Worm (Caenorhabditis elegans) whole organism, early embryonic: ENCODE results near the gene C42D4.3.

Experiments
- B0310.2 ChIP-seq: sonication (generic microtip); optimal IDR thresholded peaks from 2 replicates; lab custom pipeline; 2016; ENCODE audit warnings: mild to moderate bottlenecking, missing genetic modification characterization, missing compliant biosample characterization
- F13C5.2 ChIP-seq: sonication (generic microtip); optimal IDR thresholded peaks from 2 replicates; lab custom pipeline; 2017; ENCODE audit warnings: mild to moderate bottlenecking, missing genetic modification characterization, inconsistent platforms, missing compliant biosample characterization
- aly-1 ChIP-seq: sonication (generic microtip); optimal IDR thresholded peaks from 2 replicates; lab custom pipeline; 2016; ENCODE audit warnings: missing genetic modification characterization, missing compliant biosample characterization
- ama-1 ChIP-seq: fragments of 150-350 bp; optimal IDR thresholded peaks from 2 replicates; lab custom pipeline; 2014
- ceh-13 ChIP-seq: fragments of 200-800 bp; sonication (Bioruptor generic); optimal IDR thresholded peaks from 2 replicates; lab custom pipeline; 2018; ENCODE audit warnings: mild to moderate bottlenecking, missing genetic modification characterization, missing compliant biosample characterization
- ceh-36 ChIP-seq: sonication (generic microtip); optimal IDR thresholded peaks from 2 replicates; lab custom pipeline; 2016; ENCODE audit warnings: missing genetic modification characterization, inconsistent platforms, missing compliant biosample characterization
- ets-7 ChIP-seq: sonication (generic microtip); optimal IDR thresholded peaks from 2 replicates; lab custom pipeline; 2016; ENCODE audit warnings: missing genotype, missing genetic modification characterization, missing compliant biosample characterization
- flt-1 ChIP-seq: fragments of 200-800 bp; sonication (Bioruptor generic); IDR thresholded peaks from 2 replicates; pipeline ENCODE4 v1.3.6; 2022; ENCODE audit warnings: missing genetic modification characterization, missing compliant biosample characterization
- hmbx-1 ChIP-seq: sonication (generic microtip); optimal IDR thresholded peaks from 2 replicates; lab custom pipeline; 2016; ENCODE audit warnings: mild to moderate bottlenecking, missing genetic modification characterization, missing compliant biosample characterization
- hmg-4 ChIP-seq: fragments of 200-800 bp; sonication (Bioruptor generic); optimal IDR thresholded peaks from 2 replicates; lab custom pipeline; 2018; ENCODE audit warnings: mild to moderate bottlenecking, missing genetic modification characterization, missing compliant biosample characterization
- hnd-1 ChIP-seq: sonication (generic microtip); optimal IDR thresholded peaks from 2 replicates; lab custom pipeline; 2016; ENCODE audit warnings: missing genetic modification characterization, missing compliant biosample characterization
- pes-1 ChIP-seq: fragments of 200-800 bp; sonication (Bioruptor generic); IDR thresholded peaks from 2 replicates; pipeline ENCODE4 v1.3.6; 2022; ENCODE audit warnings: missing genetic modification reagents, missing genetic modification characterization, missing compliant biosample characterization
- scrt-1 ChIP-seq: fragments of 200-800 bp; sonication (Bioruptor generic); IDR thresholded peaks from 2 replicates; pipeline ENCODE4 v1.3.6; 2022; ENCODE audit warnings: missing genetic modification characterization, missing compliant biosample characterization
- sea-1 ChIP-seq: fragments of 200-800 bp; sonication (Bioruptor generic); conservative IDR thresholded peaks from 2 replicates; pipeline ENCODE4 v1.3.6; 2022; ENCODE audit warnings: missing genetic modification characterization, missing compliant biosample characterization
- tbx-11 ChIP-seq: fragments of 200-800 bp; sonication (Bioruptor generic); IDR thresholded peaks from 2 replicates; pipeline ENCODE4 v1.3.6; 2022; ENCODE audit warnings: missing genetic modification characterization, missing compliant biosample characterization
- tbx-37 ChIP-seq: fragments of 200-800 bp; sonication (Bioruptor generic); conservative IDR thresholded peaks from 2 replicates; pipeline ENCODE4 v1.3.6; 2022; ENCODE audit warnings: missing genetic modification reagents, missing genetic modification characterization, missing compliant biosample characterization
- tra-4 ChIP-seq: sonication (generic microtip); optimal IDR thresholded peaks from 2 replicates; lab custom pipeline; 2017; ENCODE audit warnings: missing genetic modification characterization, missing compliant biosample characterization

C42D4.3 gene

DNA sequence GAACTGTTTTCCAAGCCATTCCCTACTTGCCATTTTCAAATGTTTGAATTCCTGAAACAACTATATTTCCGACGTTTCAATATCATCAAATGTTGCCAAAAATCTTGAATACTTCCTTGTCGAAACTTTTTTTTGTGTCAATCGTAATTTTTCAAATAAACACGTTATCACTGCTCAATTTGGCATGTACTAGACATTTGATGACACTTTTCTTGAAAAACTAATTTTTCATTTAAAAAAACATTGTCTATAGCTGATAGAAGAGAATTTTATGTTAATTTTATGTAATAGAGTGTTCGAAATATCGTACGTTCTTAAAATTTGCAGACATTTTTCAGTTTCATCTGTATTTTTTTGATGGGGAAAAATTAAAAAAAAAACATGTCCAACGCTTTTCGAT is 3.8 kb downstream of the C42D4.3 start:
- TF ChIP-seq ets-7 (no peak), B0310.2 (tag; lab: Kevin White, UChicago) (no peak), sea-1 (GFP tag; lab: Robert Waterston, UW) (no peak), flt-1 (GFP tag; lab: Robert Waterston, UW) (no peak), ceh-13 (GFP tag; lab: Kevin White, UChicago) (no peak), F13C5.2 (tag; lab: Kevin White, UChicago) (no peak), hmg-4 (GFP tag; lab: Kevin White, UChicago) (no peak), pes-1 (GFP tag; lab: Robert Waterston, UW) (no peak), aly-1 (tag; lab: Kevin White, UChicago) (no peak), tbx-11 (GFP tag; lab: Robert Waterston, UW) (no peak), hnd-1 (no peak), ama-1 (no peak)

ce11 chrIV:7184597-7184996 is 5.6 kb downstream of the C42D4.3 start, which contains the start of gene clec-179:
TSS of gene clec-179 (minus strand) at chrIV:7184697.
- TF ChIP-seq scrt-1 (no peak), tra-4 (tag; lab: Kevin White, UChicago) (no peak), flt-1 (GFP tag; lab: Robert Waterston, UW) (no peak)

DNA sequence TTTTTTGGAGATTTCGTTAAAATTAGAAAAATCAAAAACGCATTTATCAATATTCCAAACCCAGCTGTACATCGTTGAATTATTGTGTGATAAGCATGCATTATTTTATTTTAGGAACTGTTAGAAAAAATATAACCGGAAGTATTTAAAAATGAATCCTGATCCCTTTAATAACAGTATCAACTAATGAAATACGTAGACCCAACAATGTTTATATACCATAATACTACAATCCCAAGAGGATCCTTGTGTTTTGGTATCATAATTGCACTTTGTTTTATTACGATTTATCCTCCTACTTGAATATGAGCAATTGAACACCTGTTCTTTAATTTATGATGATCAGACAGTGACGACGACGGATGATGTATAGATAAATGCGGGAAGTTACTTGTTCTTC is 7.7 kb downstream of the C42D4.3 start, which contains the start of gene str-249:
str-249 (minus strand) TSS at position 101 of the 400 bp plus-strand sequence.
- no peak for TF ChIP-seq sea-1 (GFP tag; lab: Robert Waterston, UW)
- TF ChIP-seq tra-4 (tag; lab: Kevin White, UChicago), result no peak
- no peak for TF ChIP-seq F13C5.2 (tag; lab: Kevin White, UChicago)
- TF ChIP-seq ets-7, result no peak
- TF ChIP-seq scrt-1, result no peak

DNA sequence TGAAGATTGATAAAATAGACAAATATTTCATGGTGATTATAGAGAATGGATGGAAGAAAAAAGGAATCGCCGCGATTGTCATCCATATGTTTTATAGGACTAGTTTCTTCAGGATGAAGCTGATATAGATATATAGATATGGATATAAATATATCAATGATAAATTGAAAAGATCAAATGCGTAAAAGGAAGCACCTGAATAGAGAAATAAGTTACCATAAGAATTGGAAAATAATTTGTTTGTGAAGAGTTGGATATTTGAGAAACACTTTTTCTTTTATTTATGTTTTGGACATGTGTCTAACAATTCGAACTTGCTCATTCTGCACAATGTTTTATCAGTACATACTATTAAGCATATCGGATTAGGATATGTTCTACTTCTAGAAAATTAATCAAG is 9.0 kb downstream of the C42D4.3 start, which contains the start of gene C42D4.13:
C42D4.13 (minus strand) TSS at position 101 of the 400 bp plus-strand sequence.
- no peak for TF ChIP-seq ceh-13 (GFP tag; lab: Kevin White, UChicago)
- no peak for TF ChIP-seq ceh-36 (tag; lab: Kevin White, UChicago)
- no peak for TF ChIP-seq pes-1 (GFP tag; lab: Robert Waterston, UW)
- no peak for TF ChIP-seq F13C5.2 (tag; lab: Kevin White, UChicago)
- TF ChIP-seq sea-1 (GFP tag; lab: Robert Waterston, UW), result no peak
- TF ChIP-seq tra-4 (tag; lab: Kevin White, UChicago), result no peak
- no peak for TF ChIP-seq ama-1
- TF ChIP-seq ets-7, result no peak

DNA sequence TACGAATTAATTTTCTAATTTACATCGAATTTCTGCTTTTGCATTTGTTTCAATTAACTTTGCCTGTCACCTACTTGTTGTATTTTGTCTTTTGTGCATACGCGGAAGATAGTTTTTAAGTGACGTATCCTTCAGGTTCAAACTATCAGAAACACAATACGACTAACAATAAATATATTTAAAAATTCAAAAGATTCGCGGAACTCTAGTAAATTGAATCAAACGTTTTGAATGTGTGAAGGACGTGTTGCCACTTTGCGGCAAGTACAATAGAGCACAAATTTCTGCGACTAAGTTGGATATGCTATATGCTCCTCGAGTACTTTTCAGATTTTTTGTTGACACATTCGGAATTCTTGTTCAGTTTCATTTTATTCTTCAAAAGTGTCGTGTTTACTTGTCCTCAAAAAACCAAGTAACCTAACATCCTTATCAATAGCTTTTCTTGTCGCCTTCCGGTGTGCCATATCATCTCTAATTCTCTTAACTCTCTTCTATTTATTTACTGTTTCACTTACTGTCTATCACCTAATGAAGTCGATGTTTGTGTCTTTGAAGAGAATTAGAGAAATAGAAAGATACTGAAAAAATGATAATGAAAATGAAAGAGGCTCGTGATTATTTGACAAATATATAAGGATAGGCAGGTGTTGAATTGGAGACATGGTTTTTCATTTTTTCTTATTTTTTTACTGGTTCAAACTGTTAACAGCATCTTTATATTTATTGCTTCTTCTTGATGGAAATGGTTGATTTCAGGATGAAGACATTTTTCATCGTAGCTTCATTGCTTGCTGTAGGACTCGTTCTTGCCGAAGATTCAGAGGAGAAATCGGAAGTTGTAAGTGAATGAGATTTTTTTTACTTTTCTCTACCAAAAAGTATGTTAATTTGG is 9.7 kb downstream of the C42D4.3 start, which contains the start of gene srlf-7:
srlf-7 (plus strand) TSS at position 760 of the 895 bp plus-strand sequence.
- TF ChIP-seq ceh-36 (tag; lab: Kevin White, UChicago) (no peak), hmbx-1 (no peak), ama-1 (no peak), flt-1 (GFP tag; lab: Robert Waterston, UW) (no peak), ets-7 (no peak), B0310.2 (tag; lab: Kevin White, UChicago) (no peak), hmg-4 (GFP tag; lab: Kevin White, UChicago) (no peak), aly-1 (tag; lab: Kevin White, UChicago) (no peak)

DNA sequence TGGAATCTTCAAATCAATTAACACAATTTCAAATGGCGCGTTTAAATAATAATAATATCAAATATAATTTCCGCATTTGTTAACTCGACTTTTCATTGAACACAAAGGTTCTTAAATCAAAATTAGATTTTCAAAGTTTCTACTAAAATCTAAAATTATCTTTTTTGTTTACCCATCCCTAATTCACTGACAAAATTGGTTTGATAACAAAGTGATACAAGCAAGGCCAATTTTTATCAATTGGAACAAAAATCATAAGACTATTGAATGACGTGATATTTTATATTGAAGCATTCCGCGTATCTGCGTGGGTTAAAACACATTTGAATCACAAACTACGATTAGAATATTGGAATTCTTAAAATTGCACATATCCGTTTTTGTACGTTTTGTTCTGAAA is 11.4 kb downstream of the C42D4.3 start:
- TF ChIP-seq B0310.2 (tag; lab: Kevin White, UChicago) (no peak), tbx-37 (GFP tag; lab: Robert Waterston, UW) (no peak), ets-7 (no peak), aly-1 (tag; lab: Kevin White, UChicago) (no peak), scrt-1 (no peak), hnd-1 (no peak), ceh-36 (tag; lab: Kevin White, UChicago) (no peak), hmbx-1 (no peak), tbx-11 (GFP tag; lab: Robert Waterston, UW) (no peak), pes-1 (GFP tag; lab: Robert Waterston, UW) (no peak), ama-1 (no peak), flt-1 (GFP tag; lab: Robert Waterston, UW) (no peak)

- TF ChIP-seq scrt-1 (no peak), ceh-36 (tag; lab: Kevin White, UChicago) (no peak), tbx-11 (GFP tag; lab: Robert Waterston, UW) (no peak), tbx-37 (GFP tag; lab: Robert Waterston, UW) (no peak), aly-1 (tag; lab: Kevin White, UChicago) (no peak)
Measured at ce11 chrIV:7191745-7192144, 12.7 kb downstream of the C42D4.3 start, which contains the start of gene R13A1.5. TSS of gene R13A1.5 (minus strand) at chrIV:7191845.

ce11 chrIV:7195734-7196133 is 16.7 kb downstream of the C42D4.3 start, which contains the start of gene best-16:
TSS of gene best-16 (minus strand) at chrIV:7195834.
- no peak for TF ChIP-seq hmg-4 (GFP tag; lab: Kevin White, UChicago)
- no peak for TF ChIP-seq ama-1
- no peak for TF ChIP-seq B0310.2 (tag; lab: Kevin White, UChicago)
- TF ChIP-seq hnd-1, result no peak
- no peak for TF ChIP-seq tbx-11 (GFP tag; lab: Robert Waterston, UW)
- no peak for TF ChIP-seq hmbx-1
- TF ChIP-seq scrt-1, result no peak
